Worm (Caenorhabditis elegans) whole organism, early embryonic: ENCODE measurements around the gene efhc-1.

ENCODE experiments used
- B0310.2 ChIP-seq: sonication (generic microtip); optimal IDR thresholded peaks from 2 replicates; lab custom pipeline; 2016; ENCODE audit warnings: mild to moderate bottlenecking, missing genetic modification characterization, missing compliant biosample characterization
- F13C5.2 ChIP-seq: sonication (generic microtip); optimal IDR thresholded peaks from 2 replicates; lab custom pipeline; 2017; ENCODE audit warnings: mild to moderate bottlenecking, missing genetic modification characterization, inconsistent platforms, missing compliant biosample characterization
- aly-1 ChIP-seq: sonication (generic microtip); optimal IDR thresholded peaks from 2 replicates; lab custom pipeline; 2016; ENCODE audit warnings: missing genetic modification characterization, missing compliant biosample characterization
- ama-1 ChIP-seq: fragments of 150-350 bp; optimal IDR thresholded peaks from 2 replicates; lab custom pipeline; 2014
- ceh-13 ChIP-seq: fragments of 200-800 bp; sonication (Bioruptor generic); optimal IDR thresholded peaks from 2 replicates; lab custom pipeline; 2018; ENCODE audit warnings: mild to moderate bottlenecking, missing genetic modification characterization, missing compliant biosample characterization
- ceh-36 ChIP-seq: sonication (generic microtip); optimal IDR thresholded peaks from 2 replicates; lab custom pipeline; 2016; ENCODE audit warnings: missing genetic modification characterization, inconsistent platforms, missing compliant biosample characterization
- ets-7 ChIP-seq: sonication (generic microtip); optimal IDR thresholded peaks from 2 replicates; lab custom pipeline; 2016; ENCODE audit warnings: missing genotype, missing genetic modification characterization, missing compliant biosample characterization
- flt-1 ChIP-seq: fragments of 200-800 bp; sonication (Bioruptor generic); IDR thresholded peaks from 2 replicates; pipeline ENCODE4 v1.3.6; 2022; ENCODE audit warnings: missing genetic modification characterization, missing compliant biosample characterization
- hmbx-1 ChIP-seq: sonication (generic microtip); optimal IDR thresholded peaks from 2 replicates; lab custom pipeline; 2016; ENCODE audit warnings: mild to moderate bottlenecking, missing genetic modification characterization, missing compliant biosample characterization
- hmg-4 ChIP-seq: fragments of 200-800 bp; sonication (Bioruptor generic); optimal IDR thresholded peaks from 2 replicates; lab custom pipeline; 2018; ENCODE audit warnings: mild to moderate bottlenecking, missing genetic modification characterization, missing compliant biosample characterization
- hnd-1 ChIP-seq: sonication (generic microtip); optimal IDR thresholded peaks from 2 replicates; lab custom pipeline; 2016; ENCODE audit warnings: missing genetic modification characterization, missing compliant biosample characterization
- pes-1 ChIP-seq: fragments of 200-800 bp; sonication (Bioruptor generic); IDR thresholded peaks from 2 replicates; pipeline ENCODE4 v1.3.6; 2022; ENCODE audit warnings: missing genetic modification reagents, missing genetic modification characterization, missing compliant biosample characterization
- scrt-1 ChIP-seq: fragments of 200-800 bp; sonication (Bioruptor generic); IDR thresholded peaks from 2 replicates; pipeline ENCODE4 v1.3.6; 2022; ENCODE audit warnings: missing genetic modification characterization, missing compliant biosample characterization
- sea-1 ChIP-seq: fragments of 200-800 bp; sonication (Bioruptor generic); conservative IDR thresholded peaks from 2 replicates; pipeline ENCODE4 v1.3.6; 2022; ENCODE audit warnings: missing genetic modification characterization, missing compliant biosample characterization
- tbx-11 ChIP-seq: fragments of 200-800 bp; sonication (Bioruptor generic); IDR thresholded peaks from 2 replicates; pipeline ENCODE4 v1.3.6; 2022; ENCODE audit warnings: missing genetic modification characterization, missing compliant biosample characterization
- tbx-37 ChIP-seq: fragments of 200-800 bp; sonication (Bioruptor generic); conservative IDR thresholded peaks from 2 replicates; pipeline ENCODE4 v1.3.6; 2022; ENCODE audit warnings: missing genetic modification reagents, missing genetic modification characterization, missing compliant biosample characterization
- tra-4 ChIP-seq: sonication (generic microtip); optimal IDR thresholded peaks from 2 replicates; lab custom pipeline; 2017; ENCODE audit warnings: missing genetic modification characterization, missing compliant biosample characterization

Gene efhc-1

ce11 chrX:10332035-10332614, 26.1 kb upstream of the efhc-1 start:
- TF ChIP-seq B0310.2 (tag; lab: Kevin White, UChicago) (no peak), pes-1 (GFP tag; lab: Robert Waterston, UW) (no peak), hmg-4 (no peak), tra-4 (no peak), flt-1 (GFP tag; lab: Robert Waterston, UW) (no peak)

- TF ChIP-seq B0310.2 (tag; lab: Kevin White, UChicago), result no peak
- no peak for TF ChIP-seq aly-1 (tag; lab: Kevin White, UChicago)
- no peak for TF ChIP-seq scrt-1 (GFP tag; lab: Robert Waterston, UW)
- no peak for TF ChIP-seq pes-1 (GFP tag; lab: Robert Waterston, UW)
- no peak for TF ChIP-seq ama-1 (lab: Kevin White, UChicago)
- TF ChIP-seq tbx-37 (GFP tag; lab: Robert Waterston, UW), result no peak
Measured at ce11 chrX:10333301-10333854, 24.8 kb upstream of the efhc-1 start, which contains the start of gene R07E3.4. TSS of gene R07E3.4 (minus strand) at chrX:10333351.

ce11 chrX:10336138-10336537, 22.0 kb upstream of the efhc-1 start, which contains the start of gene idpa-3:
TSS of gene idpa-3 (plus strand) at chrX:10336438.
- TF ChIP-seq ama-1 (lab: Kevin White, UChicago) (no peak), tra-4 (no peak), ceh-36 (no peak)

ce11 chrX:10336592-10336991, 21.6 kb upstream of the efhc-1 start:
- TF ChIP-seq F13C5.2 (tag; lab: Kevin White, UChicago) (no peak), aly-1 (tag; lab: Kevin White, UChicago) (peak; percentile 51), tbx-37 (GFP tag; lab: Robert Waterston, UW) (0 out of 2 replicates have a peak, but pooled peaks have one; percentile 24), hnd-1 (tag; lab: Kevin White, UChicago) (no peak), hmg-4 (no peak), pes-1 (GFP tag; lab: Robert Waterston, UW) (no peak)

- no peak for TF ChIP-seq ets-7 (tag; lab: Kevin White, UChicago)
- TF ChIP-seq hnd-1 (tag; lab: Kevin White, UChicago), result no peak
- TF ChIP-seq aly-1 (tag; lab: Kevin White, UChicago), result no peak
- TF ChIP-seq sea-1 (GFP tag; lab: Robert Waterston, UW), result no peak
- TF ChIP-seq tbx-11 (GFP tag; lab: Robert Waterston, UW), result no peak
- TF ChIP-seq flt-1 (GFP tag; lab: Robert Waterston, UW), result no peak
- no peak for TF ChIP-seq F13C5.2 (tag; lab: Kevin White, UChicago)
- TF ChIP-seq tra-4, result no peak
- TF ChIP-seq B0310.2 (tag; lab: Kevin White, UChicago), result no peak
- TF ChIP-seq scrt-1 (GFP tag; lab: Robert Waterston, UW), result no peak
- TF ChIP-seq pes-1 (GFP tag; lab: Robert Waterston, UW), result no peak
- no peak for TF ChIP-seq ama-1 (lab: Kevin White, UChicago)
- TF ChIP-seq ceh-13, result no peak
- no peak for TF ChIP-seq hmbx-1
- TF ChIP-seq hmg-4, result no peak
- TF ChIP-seq tbx-37 (GFP tag; lab: Robert Waterston, UW), result no peak
- no peak for TF ChIP-seq ceh-36
Measured at ce11 chrX:10338100-10338499, 20.1 kb upstream of the efhc-1 start, which contains the start of gene cut-5. TSS of gene cut-5 (minus strand) at chrX:10338200.

ce11 chrX:10338761-10339160, 19.4 kb upstream of the efhc-1 start:
- TF ChIP-seq pes-1 (GFP tag; lab: Robert Waterston, UW), result no peak
- no peak for TF ChIP-seq B0310.2 (tag; lab: Kevin White, UChicago)

ce11 chrX:10340044-10340443, 18.1 kb upstream of the efhc-1 start:
- TF ChIP-seq scrt-1 (GFP tag; lab: Robert Waterston, UW) (no peak), ceh-13 (no peak)

- no peak for TF ChIP-seq ets-7 (tag; lab: Kevin White, UChicago)
- no peak for TF ChIP-seq tbx-11 (GFP tag; lab: Robert Waterston, UW)
- no peak for TF ChIP-seq ceh-13
- TF ChIP-seq hnd-1 (tag; lab: Kevin White, UChicago), result no peak
- TF ChIP-seq ama-1 (lab: Kevin White, UChicago), result no peak
- no peak for TF ChIP-seq hmbx-1
- TF ChIP-seq pes-1 (GFP tag; lab: Robert Waterston, UW), result no peak
Measured at ce11 chrX:10340986-10341385, 17.2 kb upstream of the efhc-1 start, which contains the start of gene R07E3.1. TSS of gene R07E3.1 (minus strand) at chrX:10341161.

ce11 chrX:10350151-10350550, 8.0 kb upstream of the efhc-1 start:
- TF ChIP-seq tra-4 (no peak), ceh-36 (no peak), scrt-1 (GFP tag; lab: Robert Waterston, UW) (no peak)
